Worm (Caenorhabditis elegans) whole organism, early embryonic: Measurements from ENCODE around the gene dat-1.

Experiments
- B0310.2 ChIP-seq: sonication (generic microtip); optimal IDR thresholded peaks from 2 replicates; lab custom pipeline; 2016; ENCODE audit warnings: mild to moderate bottlenecking, missing genetic modification characterization, missing compliant biosample characterization
- F13C5.2 ChIP-seq: sonication (generic microtip); optimal IDR thresholded peaks from 2 replicates; lab custom pipeline; 2017; ENCODE audit warnings: mild to moderate bottlenecking, missing genetic modification characterization, inconsistent platforms, missing compliant biosample characterization
- aly-1 ChIP-seq: sonication (generic microtip); optimal IDR thresholded peaks from 2 replicates; lab custom pipeline; 2016; ENCODE audit warnings: missing genetic modification characterization, missing compliant biosample characterization
- ama-1 ChIP-seq: fragments of 150-350 bp; optimal IDR thresholded peaks from 2 replicates; lab custom pipeline; 2014
- ceh-36 ChIP-seq: sonication (generic microtip); optimal IDR thresholded peaks from 2 replicates; lab custom pipeline; 2016; ENCODE audit warnings: missing genetic modification characterization, inconsistent platforms, missing compliant biosample characterization
- flt-1 ChIP-seq: fragments of 200-800 bp; sonication (Bioruptor generic); IDR thresholded peaks from 2 replicates; pipeline ENCODE4 v1.3.6; 2022; ENCODE audit warnings: missing genetic modification characterization, missing compliant biosample characterization
- hmbx-1 ChIP-seq: sonication (generic microtip); optimal IDR thresholded peaks from 2 replicates; lab custom pipeline; 2016; ENCODE audit warnings: mild to moderate bottlenecking, missing genetic modification characterization, missing compliant biosample characterization
- hmg-4 ChIP-seq: fragments of 200-800 bp; sonication (Bioruptor generic); optimal IDR thresholded peaks from 2 replicates; lab custom pipeline; 2018; ENCODE audit warnings: mild to moderate bottlenecking, missing genetic modification characterization, missing compliant biosample characterization
- hnd-1 ChIP-seq: sonication (generic microtip); optimal IDR thresholded peaks from 2 replicates; lab custom pipeline; 2016; ENCODE audit warnings: missing genetic modification characterization, missing compliant biosample characterization
- pes-1 ChIP-seq: fragments of 200-800 bp; sonication (Bioruptor generic); IDR thresholded peaks from 2 replicates; pipeline ENCODE4 v1.3.6; 2022; ENCODE audit warnings: missing genetic modification reagents, missing genetic modification characterization, missing compliant biosample characterization
- scrt-1 ChIP-seq: fragments of 200-800 bp; sonication (Bioruptor generic); IDR thresholded peaks from 2 replicates; pipeline ENCODE4 v1.3.6; 2022; ENCODE audit warnings: missing genetic modification characterization, missing compliant biosample characterization
- sea-1 ChIP-seq: fragments of 200-800 bp; sonication (Bioruptor generic); conservative IDR thresholded peaks from 2 replicates; pipeline ENCODE4 v1.3.6; 2022; ENCODE audit warnings: missing genetic modification characterization, missing compliant biosample characterization
- tbx-11 ChIP-seq: fragments of 200-800 bp; sonication (Bioruptor generic); IDR thresholded peaks from 2 replicates; pipeline ENCODE4 v1.3.6; 2022; ENCODE audit warnings: missing genetic modification characterization, missing compliant biosample characterization
- tbx-37 ChIP-seq: fragments of 200-800 bp; sonication (Bioruptor generic); conservative IDR thresholded peaks from 2 replicates; pipeline ENCODE4 v1.3.6; 2022; ENCODE audit warnings: missing genetic modification reagents, missing genetic modification characterization, missing compliant biosample characterization

- no peak for TF ChIP-seq hmg-4
- no peak for TF ChIP-seq tbx-11
- no peak for TF ChIP-seq B0310.2 (tag; lab: Kevin White, UChicago)
- no peak for TF ChIP-seq flt-1 (GFP tag; lab: Robert Waterston, UW)
- TF ChIP-seq scrt-1: no peak
- no peak for TF ChIP-seq ama-1 (lab: Kevin White, UChicago)
- no peak for TF ChIP-seq F13C5.2 (tag; lab: Kevin White, UChicago)
- no peak for TF ChIP-seq pes-1 (GFP tag; lab: Robert Waterston, UW)
- no peak for TF ChIP-seq sea-1 (GFP tag; lab: Robert Waterston, UW)
- TF ChIP-seq hmbx-1 (tag; lab: Kevin White, UChicago): no peak
- TF ChIP-seq hnd-1 (tag; lab: Kevin White, UChicago): no peak
- TF ChIP-seq aly-1: no peak
- no peak for TF ChIP-seq tbx-37
- no peak for TF ChIP-seq ceh-36 (tag; lab: Kevin White, UChicago)
Measured at ce11 chrIII:9277803-9278202, 35.0 kb downstream of the dat-1 start.
